Fruit fly (Drosophila melanogaster) whole organism, embryonic: ENCODE results near the gene Dhdds.

Experiments used
- Atf6 ChIP-seq: fragments of 200-800 bp; sonication (Bioruptor generic); IDR thresholded peaks from 2 replicates; pipeline ENCODE4 v1.3.6; 2022; ENCODE audit warnings: missing biosample characterization, missing genetic modification characterization
- CG10147 ChIP-seq: fragments of 200-800 bp; sonication (Bioruptor generic); optimal IDR thresholded peaks from 2 replicates; lab custom pipeline; 2019; ENCODE audit warnings: missing biosample characterization, mild to moderate bottlenecking, missing genetic modification characterization, moderate library complexity
- CG10959 ChIP-seq: fragments of 200-800 bp; sonication (Bioruptor generic); IDR thresholded peaks from 2 replicates; pipeline ENCODE4 v1.3.6; 2022; ENCODE audit warnings: missing biosample characterization, missing genetic modification characterization
- CG11398 ChIP-seq: fragments of 200-800 bp; sonication (Bioruptor generic); optimal IDR thresholded peaks from 2 replicates; lab custom pipeline; 2016; ENCODE audit warnings: missing biosample characterization, missing genetic modification characterization
- CG12155 ChIP-seq: fragments of 200-800 bp; sonication (Bioruptor generic); optimal IDR thresholded peaks from 3 replicates; lab custom pipeline; 2016; ENCODE audit warnings: missing biosample characterization, missing genetic modification characterization
- CG12391 ChIP-seq: fragments of 200-800 bp; sonication (Bioruptor generic); optimal IDR thresholded peaks from 3 replicates; lab custom pipeline; 2018; ENCODE audit warnings: missing biosample characterization, mild to moderate bottlenecking, missing genetic modification characterization, moderate library complexity
- CG13424 ChIP-seq: fragments of 200-800 bp; sonication (Bioruptor generic); optimal IDR thresholded peaks from 2 replicates; lab custom pipeline; 2019; ENCODE audit warnings: missing biosample characterization, mild to moderate bottlenecking, missing genetic modification characterization, moderate library complexity
- CG15514 ChIP-seq: fragments of 200-800 bp; sonication (Bioruptor generic); optimal IDR thresholded peaks from 3 replicates; lab custom pipeline; 2017; ENCODE audit warnings: missing biosample characterization, missing genetic modification characterization, mild to moderate bottlenecking, moderate library complexity, missing genetic modification reagents
- CG17568 ChIP-seq: fragments of 200-800 bp; sonication (Bioruptor generic); optimal IDR thresholded peaks from 2 replicates; lab custom pipeline; 2018; ENCODE audit warnings: missing biosample characterization, mild to moderate bottlenecking, missing genetic modification characterization, moderate library complexity
- CG1792 ChIP-seq: fragments of 200-800 bp; sonication (Bioruptor generic); optimal IDR thresholded peaks from 2 replicates; lab custom pipeline; 2016; ENCODE audit warnings: missing biosample characterization, missing genetic modification characterization
- CG2129 ChIP-seq: fragments of 200-800 bp; sonication (Bioruptor generic); IDR thresholded peaks from 2 replicates; pipeline ENCODE4 v1.3.6; 2022; ENCODE audit warnings: missing biosample characterization, missing genetic modification characterization; ENCODE audit not compliant: partially characterized antibody
- CG31388 ChIP-seq: fragments of 200-800 bp; sonication (Bioruptor generic); optimal IDR thresholded peaks from 2 replicates; lab custom pipeline; 2016; ENCODE audit warnings: missing biosample characterization, missing genetic modification characterization
- CG6683 ChIP-seq: fragments of 200-800 bp; sonication (Bioruptor generic); optimal IDR thresholded peaks from 2 replicates; lab custom pipeline; 2017; ENCODE audit warnings: missing biosample characterization, mild to moderate bottlenecking, missing genetic modification characterization, missing genetic modification reagents
- CG7745 ChIP-seq: fragments of 200-800 bp; sonication (Bioruptor generic); optimal IDR thresholded peaks from 2 replicates; lab custom pipeline; 2018; ENCODE audit warnings: missing biosample characterization, mild to moderate bottlenecking, missing genetic modification characterization, moderate library complexity
- CG8290 ChIP-seq, 3 experiments: fragments of 200-800 bp; sonication (Bioruptor generic); optimal IDR thresholded peaks; 2 replicates each; lab custom pipeline; 2016 to 2019; ENCODE audit warnings: missing biosample characterization in 3 of 3, missing genetic modification characterization in 3 of 3, mild to moderate bottlenecking in 2 of 3, moderate library complexity in 1 of 3
- CG8478 ChIP-seq: fragments of >200 bp; optimal IDR thresholded peaks from 2 replicates; lab custom pipeline; 2018
- CG8924 ChIP-seq: fragments of 200-800 bp; optimal IDR thresholded peaks from 3 replicates; lab custom pipeline; 2019; ENCODE audit warnings: missing biosample characterization, mild to moderate bottlenecking, missing genetic modification characterization, moderate library complexity
- CTCF ChIP-seq: fragments of 200-800 bp; sonication (Bioruptor generic); optimal IDR thresholded peaks from 2 replicates; lab custom pipeline; 2017; ENCODE audit warnings: missing biosample characterization, mild to moderate bottlenecking, missing genetic modification characterization, moderate library complexity
- Dad ChIP-seq: fragments of 200-800 bp; sonication (Bioruptor generic); optimal IDR thresholded peaks from 3 replicates; lab custom pipeline; 2016; ENCODE audit warnings: missing biosample characterization, missing genetic modification characterization
- Dek ChIP-seq: fragments of 200-800 bp; sonication (Bioruptor generic); optimal IDR thresholded peaks from 3 replicates; lab custom pipeline; 2019; ENCODE audit warnings: missing biosample characterization, mild to moderate bottlenecking, missing genetic modification characterization, moderate library complexity
- Dref ChIP-seq: fragments of 200-800 bp; sonication (Bioruptor generic); IDR thresholded peaks from 2 replicates; pipeline ENCODE4 v1.3.6; 2022; ENCODE audit warnings: missing biosample characterization, missing genetic modification characterization
- Drgx ChIP-seq: fragments of 200-800 bp; sonication (Bioruptor generic); IDR thresholded peaks from 2 replicates; pipeline ENCODE4 v1.3.6; 2022; ENCODE audit warnings: missing biosample characterization, missing genetic modification characterization
- E2f1 ChIP-seq: fragments of 200-800 bp; sonication (Bioruptor generic); IDR thresholded peaks from 2 replicates; pipeline ENCODE4 v1.3.6; 2022; ENCODE audit warnings: missing biosample characterization, missing genetic modification characterization
- Eip74EF ChIP-seq, 2 experiments: fragments of 200-800 bp in 1 of 2; fragments of >200 bp in 1 of 2; sonication (Bioruptor generic) in 1 of 2; optimal IDR thresholded peaks; 2 replicates each; lab custom pipeline; 2017 to 2019; ENCODE audit warnings: missing biosample characterization in 2 of 2, missing genetic modification characterization in 2 of 2, mild to moderate bottlenecking in 1 of 2, moderate library complexity in 1 of 2
- H2.0 ChIP-seq: fragments of 200-800 bp; sonication (Bioruptor generic); IDR thresholded peaks from 2 replicates; pipeline ENCODE4 v1.3.6; 2022; ENCODE audit warnings: missing biosample characterization, missing genetic modification characterization
- Lim3 ChIP-seq: fragments of 200-800 bp; sonication (Bioruptor generic); IDR thresholded peaks from 2 replicates; pipeline ENCODE4 v1.3.6; 2022; ENCODE audit warnings: missing biosample characterization, missing genetic modification characterization
- Med ChIP-seq: fragments of 200-800 bp; sonication (Bioruptor generic); peaks from one replicate; lab custom pipeline; 2016; ENCODE audit warnings: missing biosample characterization, missing genetic modification characterization, mild to moderate bottlenecking, inconsistent platforms, moderate library complexity
- Mes4 ChIP-seq: fragments of 200-800 bp; sonication (Bioruptor generic); optimal IDR thresholded peaks from 2 replicates; lab custom pipeline; 2016; ENCODE audit warnings: missing biosample characterization, missing genetic modification characterization
- Nf-YA ChIP-seq: fragments of 200-800 bp; sonication (Bioruptor generic); IDR thresholded peaks from 2 replicates; pipeline ENCODE4 v1.3.6; 2022; ENCODE audit warnings: missing biosample characterization, missing genetic modification characterization
- Oaz ChIP-seq: fragments of 200-800 bp; sonication (Bioruptor generic); IDR thresholded peaks from 2 replicates; pipeline ENCODE4 v1.3.6; 2022; ENCODE audit warnings: missing biosample characterization, missing genetic modification characterization
- Scr ChIP-seq: fragments of 200-800 bp; sonication (Bioruptor generic); IDR thresholded peaks from 2 replicates; pipeline ENCODE4 v1.3.6; 2022; ENCODE audit warnings: missing biosample characterization, missing genetic modification characterization; ENCODE audit not compliant: partially characterized antibody
- Ssrp ChIP-seq: fragments of 200-800 bp; sonication (Bioruptor generic); optimal IDR thresholded peaks from 2 replicates; lab custom pipeline; 2018; ENCODE audit warnings: missing biosample characterization, mild to moderate bottlenecking, missing genetic modification characterization, moderate library complexity
- Vsx1 ChIP-seq: fragments of 200-800 bp; sonication (Bioruptor generic); optimal IDR thresholded peaks from 2 replicates; lab custom pipeline; 2017; ENCODE audit warnings: missing biosample characterization, mild to moderate bottlenecking, missing genetic modification characterization, missing genetic modification reagents
- az2 ChIP-seq: fragments of 200-800 bp; sonication (Bioruptor generic); optimal IDR thresholded peaks from 3 replicates; lab custom pipeline; 2016; ENCODE audit warnings: missing biosample characterization, missing genetic modification characterization
- bowl ChIP-seq: fragments of 200-800 bp; sonication (Bioruptor generic); IDR thresholded peaks from 2 replicates; pipeline ENCODE4 v1.3.6; 2022; ENCODE audit warnings: missing biosample characterization, missing genetic modification characterization
- cad ChIP-seq: fragments of >200 bp; optimal IDR thresholded peaks from 2 replicates; lab custom pipeline; 2017; ENCODE audit warnings: missing biosample characterization, missing genetic modification characterization
- caup ChIP-seq: fragments of 200-800 bp; sonication (Bioruptor generic); optimal IDR thresholded peaks from 3 replicates; lab custom pipeline; 2017; ENCODE audit warnings: missing biosample characterization, mild to moderate bottlenecking, missing genetic modification characterization, moderate library complexity; ENCODE audit not compliant: severe bottlenecking
- dpn ChIP-seq, 2 experiments: fragments of 200-800 bp; sonication (Bioruptor generic); optimal IDR thresholded peaks; 3 replicates each; lab custom pipeline; 2016; ENCODE audit warnings: missing biosample characterization in 2 of 2, missing genetic modification characterization in 2 of 2
- hbn ChIP-seq: fragments of 200-800 bp; sonication (Bioruptor generic); IDR thresholded peaks from 2 replicates; pipeline ENCODE4 v1.3.6; 2022; ENCODE audit warnings: missing biosample characterization, missing genetic modification characterization; ENCODE audit not compliant: partially characterized antibody
- nau ChIP-seq: fragments of 200-800 bp; sonication (Bioruptor generic); optimal IDR thresholded peaks from 3 replicates; lab custom pipeline; 2017; ENCODE audit warnings: missing biosample characterization, mild to moderate bottlenecking, missing genetic modification characterization, missing genetic modification reagents
- p53 ChIP-seq: fragments of 200-800 bp; sonication (Bioruptor generic); optimal IDR thresholded peaks from 2 replicates; lab custom pipeline; 2016; ENCODE audit warnings: missing biosample characterization, missing genetic modification characterization
- peb ChIP-seq: fragments of 200-800 bp; sonication (Bioruptor generic); IDR thresholded peaks from 2 replicates; pipeline ENCODE4 v1.3.6; 2022; ENCODE audit warnings: missing biosample characterization, missing genetic modification characterization
- ro ChIP-seq: fragments of 200-800 bp; sonication (Bioruptor generic); IDR thresholded peaks from 2 replicates; pipeline ENCODE4 v1.3.6; 2022; ENCODE audit warnings: missing biosample characterization, missing genetic modification characterization
- sc ChIP-seq, 3 experiments: fragments of >200 bp in 2 of 3; fragments of 200-800 bp in 1 of 3; sonication (Bioruptor generic) in 1 of 3; optimal IDR thresholded peaks; 2 replicates in 2 of 3; 3 replicates in 1 of 3; lab custom pipeline; 2017; ENCODE audit warnings: mild to moderate bottlenecking in 1 of 3, missing biosample characterization in 1 of 3, missing genetic modification characterization in 1 of 3, missing genetic modification reagents in 1 of 3
- sr ChIP-seq: fragments of 200-800 bp; sonication (Bioruptor generic); IDR thresholded peaks from 3 replicates; pipeline ENCODE4 v1.3.6; 2022; ENCODE audit warnings: missing biosample characterization, missing genetic modification characterization
- tio ChIP-seq: fragments of 200-800 bp; sonication (Bioruptor generic); optimal IDR thresholded peaks from 2 replicates; lab custom pipeline; 2017; ENCODE audit warnings: missing biosample characterization, missing genetic modification characterization, inconsistent platforms
- toy ChIP-seq: fragments of 200-800 bp; sonication (Bioruptor generic); IDR thresholded peaks from 2 replicates; pipeline ENCODE4 v1.3.6; 2022; ENCODE audit warnings: missing biosample characterization, missing genetic modification characterization
- vnd ChIP-seq: fragments of 200-800 bp; sonication (Bioruptor generic); IDR thresholded peaks from 3 replicates; pipeline ENCODE4 v1.3.6; 2022; ENCODE audit warnings: missing biosample characterization, missing genetic modification characterization; ENCODE audit not compliant: partially characterized antibody

The Dhdds gene

dm6 chrX:7908239-7909068 lies 24.7 kb downstream of the Dhdds start, which contains the start of the genes dpr14 and spidey (continued):
- TF ChIP-seq az2 (peak; percentile 86), CG17568 (GFP tag; lab: Kevin White, UChicago) (peak; percentile 80), tio (GFP tag; lab: Kevin White, UChicago) (no peak), Eip74EF (GFP tag; optimal IDR thresholded peaks at IDR 0.05; lab: Kevin White, UChicago) (peak in 1 of 2 experiments; percentile 84), Atf6 (GFP tag; lab: Robert Waterston, UW) (peak; percentile 91), bowl (GFP tag; lab: Robert Waterston, UW) (peak; percentile 77), CTCF (peak; percentile 42), dpn (GFP tag; optimal IDR thresholded peaks at IDR 0.05; lab: Kevin White, UChicago) (peak; percentile 87 to 92), ro (peak; percentile 42; the same call in 1 of the 2 replicates), CG6683 (GFP tag; lab: Kevin White, UChicago) (peak; percentile 85), Lim3 (GFP tag; lab: Robert Waterston, UW) (peak; percentile 35; the same call in 1 of the 2 replicates), p53 (peak; percentile 5), CG8924 (tag; lab: Kevin White, UChicago) (peak; percentile 93), Scr (GFP tag; lab: Robert Waterston, UW) (peak; percentile 55), sc (optimal IDR thresholded peaks at IDR 0.05; lab: Kevin White, UChicago) (no peak), sc (GFP tag; optimal IDR thresholded peaks at IDR 0.05; lab: Kevin White, UChicago) (peak; percentile 67), E2f1 (GFP tag; lab: Robert Waterston, UW) (peak; percentile 91), peb (GFP tag; lab: Robert Waterston, UW) (peak; percentile 78), CG12391 (tag; lab: Kevin White, UChicago) (peak; percentile 91), sr (GFP tag; lab: Robert Waterston, UW) (peak; percentile 51; the same call in 1 of the 3 replicates), cad (no peak), Med (peak; percentile 98), CG15514 (GFP tag; lab: Kevin White, UChicago) (peak; percentile 84), CG11398 (GFP tag; lab: Kevin White, UChicago) (peak; percentile 81), CG1792 (GFP tag; lab: Kevin White, UChicago) (peak; percentile 90), hbn (GFP tag; lab: Robert Waterston, UW) (no peak), Dref (GFP tag; lab: Robert Waterston, UW) (peak; percentile 58), Dek (tag; lab: Kevin White, UChicago) (peak; percentile 90), Drgx (GFP tag; lab: Robert Waterston, UW) (peak; percentile 90), CG8478 (lab: Kevin White, UChicago) (peak; percentile 36), toy (GFP tag; lab: Robert Waterston, UW) (peak; percentile 78), CG2129 (GFP tag; lab: Robert Waterston, UW) (no peak), CG13424 (tag; lab: Kevin White, UChicago) (peak; percentile 92), Dad (GFP tag; lab: Kevin White, UChicago) (peak; percentile 79), CG7745 (tag; lab: Kevin White, UChicago) (no peak), CG8290 (GFP tag; optimal IDR thresholded peaks at IDR 0.05; lab: Kevin White, UChicago) (peak; percentile 29), CG8290 (tag; optimal IDR thresholded peaks at IDR 0.05; lab: Kevin White, UChicago) (peak; percentile 72 to 92), CG31388 (GFP tag; lab: Kevin White, UChicago) (peak; percentile 48), H2.0 (GFP tag; lab: Robert Waterston, UW) (peak; percentile 90), CG10147 (GFP tag; lab: Kevin White, UChicago) (peak; percentile 84), CG10959 (GFP tag; lab: Robert Waterston, UW) (peak; percentile 64), CG12155 (GFP tag; lab: Kevin White, UChicago) (peak; percentile 84), caup (GFP tag; lab: Kevin White, UChicago) (peak; percentile 92), Vsx1 (peak; percentile 82), Mes4 (peak; percentile 79), Nf-YA (GFP tag; lab: Robert Waterston, UW) (peak; percentile 69; the same call in 1 of the 2 replicates), Oaz (peak; percentile 86), Ssrp (tag; lab: Kevin White, UChicago) (peak; percentile 78), nau (peak; percentile 87), vnd (GFP tag; lab: Robert Waterston, UW) (no peak; the same call in 2 of the 3 replicates)
